Worm (Caenorhabditis elegans) whole organism, L2 larva: Measurements from ENCODE around the gene exc-7.

Experiments
- C34F6.9 ChIP-seq: fragments of 150-350 bp; optimal IDR thresholded peaks from 2 replicates; lab custom pipeline; 2014; ENCODE audit warnings: missing biosample characterization, missing genetic modification characterization
- F13H6.1 ChIP-seq: sonication (generic microtip); optimal IDR thresholded peaks from 2 replicates; lab custom pipeline; 2016; ENCODE audit warnings: missing genetic modification characterization, missing compliant biosample characterization
- Y55F3AM.14 ChIP-seq: fragments of 200-800 bp; sonication (Bioruptor generic); optimal IDR thresholded peaks from 2 replicates; lab custom pipeline; 2018; ENCODE audit warnings: mild to moderate bottlenecking, missing genetic modification characterization, missing compliant biosample characterization
- ZK546.5 ChIP-seq: sonication (generic microtip); optimal IDR thresholded peaks from 2 replicates; lab custom pipeline; 2017; ENCODE audit warnings: missing biosample characterization, missing genetic modification characterization
- alr-1 ChIP-seq: fragments of 150-350 bp; optimal IDR thresholded peaks from 2 replicates; lab custom pipeline; 2014; ENCODE audit warnings: missing biosample characterization, missing genetic modification characterization
- aly-2 ChIP-seq: fragments of 150-350 bp; optimal IDR thresholded peaks from 2 replicates; lab custom pipeline; 2014; ENCODE audit warnings: missing biosample characterization, missing genetic modification characterization
- ama-1 ChIP-seq: fragments of 150-350 bp; optimal IDR thresholded peaks from 2 replicates; lab custom pipeline; 2018; ENCODE audit warnings: inconsistent platforms
- blmp-1 ChIP-seq: sonication (generic microtip); optimal IDR thresholded peaks from 2 replicates; lab custom pipeline; 2017; ENCODE audit warnings: missing genetic modification characterization, mild to moderate bottlenecking, missing compliant biosample characterization, antibody characterized with exemption, moderate library complexity; ENCODE audit not compliant: insufficient read depth
- ceh-16 ChIP-seq: fragments of 150-350 bp; optimal IDR thresholded peaks from 2 replicates; lab custom pipeline; 2014; ENCODE audit warnings: missing biosample characterization, missing genetic modification characterization
- ceh-82 ChIP-seq: fragments of 150-350 bp; optimal IDR thresholded peaks from 2 replicates; lab custom pipeline; 2014; ENCODE audit warnings: missing biosample characterization, missing genetic modification characterization
- dmd-4 ChIP-seq: sonication (generic microtip); optimal IDR thresholded peaks from 2 replicates; lab custom pipeline; 2017; ENCODE audit warnings: missing biosample characterization, missing genetic modification characterization
- elt-3 ChIP-seq: sonication (generic microtip); optimal IDR thresholded peaks from 2 replicates; lab custom pipeline; 2017; ENCODE audit warnings: missing biosample characterization, missing genetic modification characterization
- fos-1 ChIP-seq: fragments of 150-350 bp; optimal IDR thresholded peaks from 2 replicates; lab custom pipeline; 2014; ENCODE audit warnings: missing biosample characterization, missing genetic modification characterization
- gmeb-1 ChIP-seq: fragments of 150-350 bp; optimal IDR thresholded peaks from 2 replicates; lab custom pipeline; 2014; ENCODE audit warnings: missing biosample characterization, missing genetic modification characterization
- lin-13 ChIP-seq: fragments of 150-350 bp; optimal IDR thresholded peaks from 2 replicates; lab custom pipeline; 2014; ENCODE audit warnings: missing biosample characterization, missing genetic modification reagents, missing genetic modification characterization
- lin-39 ChIP-seq: fragments of 150-350 bp; optimal IDR thresholded peaks from 2 replicates; lab custom pipeline; 2014; ENCODE audit warnings: missing biosample characterization, missing genetic modification reagents, missing genetic modification characterization
- lsy-2 ChIP-seq, 2 experiments: fragments of 150-350 bp in 1 of 2; sonication (generic microtip) in 1 of 2; optimal IDR thresholded peaks; 2 replicates each; lab custom pipeline; 2014 to 2017; ENCODE audit warnings: missing biosample characterization in 2 of 2, missing genetic modification characterization in 2 of 2
- mab-5 ChIP-seq: fragments of 150-350 bp; optimal IDR thresholded peaks from 2 replicates; lab custom pipeline; 2014; ENCODE audit warnings: missing biosample characterization, missing genetic modification characterization
- mbf-1 ChIP-seq: sonication (generic microtip); optimal IDR thresholded peaks from 2 replicates; lab custom pipeline; 2017; ENCODE audit warnings: missing biosample characterization, missing genetic modification characterization
- mdl-1 ChIP-seq, 2 experiments: fragments of 150-350 bp in 1 of 2; sonication (generic microtip) in 1 of 2; optimal IDR thresholded peaks; 2 replicates each; lab custom pipeline; 2017; ENCODE audit warnings: missing biosample characterization in 2 of 2, missing genetic modification characterization in 2 of 2
- nhr-10 ChIP-seq: sonication (generic microtip); optimal IDR thresholded peaks from 2 replicates; lab custom pipeline; 2017; ENCODE audit warnings: missing biosample characterization, missing genetic modification characterization
- nhr-11 ChIP-seq: fragments of 150-350 bp; optimal IDR thresholded peaks from 2 replicates; lab custom pipeline; 2014; ENCODE audit warnings: missing biosample characterization, missing genetic modification characterization
- nhr-12 ChIP-seq: fragments of 150-350 bp; optimal IDR thresholded peaks from 2 replicates; lab custom pipeline; 2014; ENCODE audit warnings: missing biosample characterization, missing genetic modification characterization
- nhr-129 ChIP-seq: fragments of 150-350 bp; optimal IDR thresholded peaks from 2 replicates; lab custom pipeline; 2014; ENCODE audit warnings: missing biosample characterization, missing genetic modification characterization
- nhr-21 ChIP-seq: fragments of 150-350 bp; optimal IDR thresholded peaks from 2 replicates; lab custom pipeline; 2014; ENCODE audit warnings: missing biosample characterization, missing genetic modification characterization
- nhr-23 ChIP-seq: fragments of 150-350 bp; optimal IDR thresholded peaks from 2 replicates; lab custom pipeline; 2014; ENCODE audit warnings: missing biosample characterization, missing genetic modification reagents, missing genetic modification characterization
- nhr-237 ChIP-seq: fragments of 150-350 bp; optimal IDR thresholded peaks from 2 replicates; lab custom pipeline; 2014; ENCODE audit warnings: missing biosample characterization, missing genetic modification characterization
- nhr-25 ChIP-seq: fragments of 150-350 bp; sonication (generic microtip); optimal IDR thresholded peaks from 3 replicates; lab custom pipeline; 2014; ENCODE audit warnings: missing biosample characterization, missing genetic modification characterization
- nhr-6 ChIP-seq: fragments of 150-350 bp; optimal IDR thresholded peaks from 2 replicates; lab custom pipeline; 2014; ENCODE audit warnings: missing biosample characterization, missing genetic modification characterization
- nhr-77 ChIP-seq: fragments of 150-350 bp; optimal IDR thresholded peaks from 2 replicates; lab custom pipeline; 2014; ENCODE audit warnings: missing biosample characterization, missing genetic modification characterization
- peb-1 ChIP-seq: fragments of 150-350 bp; optimal IDR thresholded peaks from 2 replicates; lab custom pipeline; 2014; ENCODE audit warnings: missing biosample characterization, missing genetic modification characterization
- sem-4 ChIP-seq: fragments of 150-350 bp; optimal IDR thresholded peaks from 2 replicates; lab custom pipeline; 2014; ENCODE audit warnings: missing biosample characterization, missing genetic modification reagents, missing genetic modification characterization
- skn-1 ChIP-seq: sonication (generic microtip); optimal IDR thresholded peaks from 2 replicates; lab custom pipeline; 2017; ENCODE audit warnings: missing biosample characterization, missing genetic modification characterization
- sma-3 ChIP-seq: sonication (generic microtip); optimal IDR thresholded peaks from 2 replicates; lab custom pipeline; 2016; ENCODE audit warnings: missing genetic modification reagents, missing genetic modification characterization, missing compliant biosample characterization
- sma-9 ChIP-seq, 2 experiments: fragments of 150-350 bp in 1 of 2; sonication (generic microtip) in 1 of 2; optimal IDR thresholded peaks; 2 replicates each; lab custom pipeline; 2014 to 2016; ENCODE audit warnings: missing genetic modification characterization in 2 of 2, mild to moderate bottlenecking in 1 of 2, missing biosample characterization in 1 of 2, missing compliant biosample characterization in 1 of 2, missing genetic modification reagents in 1 of 2, moderate library complexity in 1 of 2
- snpc-4 ChIP-seq: fragments of 150-350 bp; optimal IDR thresholded peaks from 2 replicates; lab custom pipeline; 2014; ENCODE audit warnings: missing biosample characterization, missing genetic modification characterization
- unc-39 ChIP-seq: fragments of 150-350 bp; optimal IDR thresholded peaks from 2 replicates; lab custom pipeline; 2014; ENCODE audit warnings: missing biosample characterization, missing genetic modification characterization
- unc-62 ChIP-seq: fragments of 150-350 bp; optimal IDR thresholded peaks from 2 replicates; lab custom pipeline; 2014; ENCODE audit warnings: missing biosample characterization, missing genetic modification reagents, missing genetic modification characterization
- zag-1 ChIP-seq: fragments of 150-350 bp; optimal IDR thresholded peaks from 2 replicates; lab custom pipeline; 2014; ENCODE audit warnings: missing biosample characterization, missing genetic modification characterization
- ztf-1 ChIP-seq: fragments of 200-800 bp; sonication (Bioruptor generic); conservative IDR thresholded peaks from 2 replicates; pipeline ENCODE4 v1.3.6; 2022; ENCODE audit warnings: missing genetic modification characterization, missing compliant biosample characterization

The exc-7 gene

DNA sequence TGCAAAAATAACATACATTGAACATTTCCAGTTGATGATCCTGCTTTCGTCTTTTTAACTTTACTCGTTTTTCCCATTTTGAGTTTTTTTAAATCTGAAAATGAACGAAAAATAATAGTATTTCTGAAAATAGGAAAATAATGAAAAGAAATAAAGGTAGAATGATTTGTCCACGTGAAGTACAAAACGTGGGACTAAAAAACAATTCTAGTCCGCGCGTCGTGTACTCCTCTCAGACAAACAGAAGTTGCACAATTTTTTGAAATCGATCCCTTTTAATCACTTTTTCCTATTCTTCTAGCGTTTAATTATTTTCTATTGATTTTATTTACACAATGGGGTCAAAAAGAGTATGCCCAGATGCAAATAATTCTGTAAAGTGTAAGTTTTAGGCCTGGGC is 15.3 kb downstream of the exc-7 start, which contains the start of the genes E02H1.1 and tag-124 (continued):
- TF ChIP-seq lin-13 (GFP tag; lab: Kevin White, UChicago) (peak; percentile 51), ceh-82 (no peak), elt-3 (no peak), blmp-1 (tag; lab: Kevin White, UChicago) (peak; percentile 12), nhr-10 (tag; lab: Kevin White, UChicago) (no peak), nhr-12 (tag; lab: Kevin White, UChicago) (no peak), F13H6.1 (peak; percentile 75), zag-1 (no peak), unc-39 (tag; lab: Kevin White, UChicago) (no peak), nhr-77 (no peak), ZK546.5 (tag; lab: Kevin White, UChicago) (no peak), snpc-4 (tag; lab: Kevin White, UChicago) (peak; percentile 49)
- TF ChIP-seq, all 48 proteins: peak for 19

DNA sequence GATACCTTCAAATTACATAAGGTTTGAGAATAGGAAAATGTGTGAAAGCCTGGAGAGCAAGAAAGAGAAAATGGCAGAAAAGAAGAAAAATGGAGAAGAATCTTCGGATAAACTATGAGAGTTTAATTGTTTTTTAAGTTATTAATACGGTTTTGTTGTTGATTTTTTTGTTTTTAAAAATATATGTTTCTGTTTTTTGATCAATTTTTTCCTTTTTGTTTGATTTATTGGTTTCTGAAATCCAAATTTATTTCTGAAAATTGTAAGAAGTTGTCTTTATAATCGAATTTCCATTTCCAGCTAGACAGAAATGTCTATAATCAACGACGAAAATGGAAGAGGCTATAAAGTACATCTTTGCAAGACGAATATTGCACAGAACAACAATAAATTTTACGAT is 17.0 kb downstream of the exc-7 start, which contains the start of gene parp-2:
Gene parp-2, plus strand, starts transcription at position 301 of the 400 bp plus-strand sequence.
- TF ChIP-seq lsy-2 (tag; optimal IDR thresholded peaks at IDR 0.05; lab: Kevin White, UChicago) (no peak), zag-1 (no peak), lin-39 (no peak), sma-9 (GFP tag; optimal IDR thresholded peaks at IDR 0.05; lab: Kevin White, UChicago) (no peak), sma-9 (tag; optimal IDR thresholded peaks at IDR 0.05; lab: Kevin White, UChicago) (no peak), skn-1 (tag; lab: Kevin White, UChicago) (no peak), blmp-1 (tag; lab: Kevin White, UChicago) (no peak), mdl-1 (tag; optimal IDR thresholded peaks at IDR 0.05; lab: Kevin White, UChicago) (no peak), sma-3 (GFP tag; lab: Kevin White, UChicago) (no peak), aly-2 (tag; lab: Kevin White, UChicago) (no peak)

DNA sequence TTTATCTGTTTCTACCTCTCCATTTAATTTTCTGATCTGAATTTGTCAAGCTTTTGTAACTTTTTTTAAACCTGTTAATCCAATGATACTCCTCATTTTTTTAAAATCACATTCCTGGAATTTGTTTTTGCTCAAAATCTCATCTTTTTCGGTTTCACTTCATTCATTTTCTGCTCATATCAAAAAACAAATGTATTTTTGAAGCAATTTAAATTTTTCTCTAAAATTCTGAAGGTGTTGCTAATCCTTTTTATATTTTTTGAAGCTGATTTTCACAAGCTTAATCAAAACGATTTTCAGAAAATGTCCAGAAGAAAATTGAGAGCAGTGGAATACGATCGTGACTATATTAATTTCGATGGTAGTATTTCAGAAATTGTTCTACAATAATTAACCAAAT is 19.2 kb downstream of the exc-7 start, which contains the start of gene E02H1.5:
Gene E02H1.5, plus strand, starts transcription at position 301 of the 400 bp plus-strand sequence.
- no peak for TF ChIP-seq lin-13 (GFP tag; lab: Kevin White, UChicago)
- no peak for TF ChIP-seq mbf-1 (tag; lab: Kevin White, UChicago)
- no peak for TF ChIP-seq nhr-21 (tag; lab: Kevin White, UChicago)
- no peak for TF ChIP-seq lsy-2 (tag; optimal IDR thresholded peaks at IDR 0.05; lab: Kevin White, UChicago)
- no peak for TF ChIP-seq nhr-23 (tag; lab: Kevin White, UChicago)
- no peak for TF ChIP-seq ZK546.5 (tag; lab: Kevin White, UChicago)
- TF ChIP-seq skn-1 (tag; lab: Kevin White, UChicago): no peak
- TF ChIP-seq nhr-237 (tag; lab: Kevin White, UChicago): no peak
- no peak for TF ChIP-seq ceh-82
- TF ChIP-seq, all 48 proteins: peak for 0

DNA sequence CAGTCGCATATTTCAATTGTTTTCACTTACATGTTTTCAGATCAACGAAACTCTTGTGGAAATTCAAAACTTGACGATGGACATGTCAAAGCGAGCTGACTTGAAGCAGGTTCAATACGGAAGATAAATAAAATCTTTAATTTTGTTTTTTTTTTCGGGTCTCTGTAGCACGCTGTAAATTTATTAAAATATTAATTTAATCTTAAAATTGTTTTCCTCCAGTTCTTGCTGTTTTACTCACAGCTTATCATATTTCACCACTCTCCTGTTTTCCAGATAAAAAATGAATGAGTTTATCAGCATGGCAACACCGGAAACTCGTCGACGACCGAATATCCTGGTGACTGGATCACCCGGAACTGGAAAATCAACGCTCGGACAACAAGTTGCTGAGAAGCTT is 20.6 kb downstream of the exc-7 start, which contains the start of gene E02H1.6:
Gene E02H1.6, plus strand, starts transcription at position 301 of the 400 bp plus-strand sequence.
- TF ChIP-seq sma-9 (GFP tag; optimal IDR thresholded peaks at IDR 0.05; lab: Kevin White, UChicago) (no peak), sma-9 (tag; optimal IDR thresholded peaks at IDR 0.05; lab: Kevin White, UChicago) (no peak), mbf-1 (tag; lab: Kevin White, UChicago) (no peak), nhr-6 (tag; lab: Kevin White, UChicago) (no peak)

DNA sequence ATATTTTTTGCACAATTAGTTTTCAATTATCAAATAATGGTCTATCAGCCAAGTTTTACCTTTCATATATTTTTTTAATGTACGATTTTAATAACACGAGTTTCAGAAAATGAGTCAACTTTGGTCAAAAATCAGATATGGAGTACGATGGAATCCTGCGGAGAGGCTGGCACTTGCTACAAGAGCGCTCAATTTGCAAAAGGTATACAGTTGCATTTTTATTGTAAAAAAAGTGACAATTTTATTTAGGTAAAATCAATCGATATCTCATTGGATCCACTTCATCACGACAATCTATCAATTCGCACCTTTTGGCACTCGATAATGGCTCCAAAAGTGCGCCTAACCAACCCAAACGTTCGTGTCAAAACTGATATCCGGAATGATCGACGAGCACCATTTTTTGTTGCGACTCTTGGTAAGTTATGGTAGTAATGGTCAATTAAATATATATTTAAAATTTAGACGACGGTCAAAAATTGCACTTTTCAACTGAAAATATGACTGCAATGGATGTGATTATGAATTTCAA is 21.8 kb downstream of the exc-7 start, which contains the start of gene mrpl-53:
Gene mrpl-53, plus strand, starts transcription at position 107 of the 532 bp plus-strand sequence.
- TF ChIP-seq unc-62 (GFP tag; lab: Kevin White, UChicago) (no peak), sem-4 (tag; lab: Kevin White, UChicago) (no peak), dmd-4 (tag; lab: Kevin White, UChicago) (no peak), nhr-10 (tag; lab: Kevin White, UChicago) (no peak), nhr-77 (no peak), F13H6.1 (no peak), nhr-129 (no peak), mab-5 (tag; lab: Kevin White, UChicago) (no peak), lin-39 (no peak), lin-13 (GFP tag; lab: Kevin White, UChicago) (no peak), nhr-11 (tag; lab: Kevin White, UChicago) (no peak), Y55F3AM.14 (peak; percentile 37), C34F6.9 (tag; lab: Kevin White, UChicago) (no peak), gmeb-1 (tag; lab: Kevin White, UChicago) (no peak), alr-1 (tag; lab: Kevin White, UChicago) (no peak), ceh-82 (no peak), nhr-25 (tag; lab: Kevin White, UChicago) (peak; percentile 30), mdl-1 (tag; optimal IDR thresholded peaks at IDR 0.05; lab: Kevin White, UChicago) (no peak), blmp-1 (tag; lab: Kevin White, UChicago) (no peak), fos-1 (tag; lab: Kevin White, UChicago) (no peak), ztf-1 (GFP tag; lab: Robert Waterston, UW) (no peak), sma-3 (GFP tag; lab: Kevin White, UChicago) (peak; percentile 30), aly-2 (tag; lab: Kevin White, UChicago) (no peak), peb-1 (tag; lab: Kevin White, UChicago) (no peak), ama-1 (lab: Kevin White, UChicago) (peak; percentile 5), lsy-2 (tag; optimal IDR thresholded peaks at IDR 0.05; lab: Kevin White, UChicago) (no peak), ceh-16 (tag; lab: Kevin White, UChicago) (no peak), nhr-237 (tag; lab: Kevin White, UChicago) (no peak), zag-1 (no peak), skn-1 (tag; lab: Kevin White, UChicago) (no peak), nhr-6 (tag; lab: Kevin White, UChicago) (no peak), sma-9 (GFP tag; optimal IDR thresholded peaks at IDR 0.05; lab: Kevin White, UChicago) (peak; percentile 5), sma-9 (tag; optimal IDR thresholded peaks at IDR 0.05; lab: Kevin White, UChicago) (no peak), ZK546.5 (tag; lab: Kevin White, UChicago) (no peak), mbf-1 (tag; lab: Kevin White, UChicago) (no peak)
